Fruit fly (Drosophila melanogaster) whole organism, wandering third instar larva: ENCODE measurements around the gene CG13893.

Experiments
- Abd-B ChIP-seq: fragments of >200 bp; optimal IDR thresholded peaks from 2 replicates; lab custom pipeline; 2017; ENCODE audit warnings: missing biosample characterization, missing genetic modification characterization
- CG32264 ChIP-seq: fragments of 200-800 bp; sonication (Bioruptor generic); optimal IDR thresholded peaks from 2 replicates; lab custom pipeline; 2016; ENCODE audit warnings: missing biosample characterization, missing genetic modification characterization
- CG9705 ChIP-seq: fragments of 200-800 bp; sonication (Bioruptor generic); optimal IDR thresholded peaks from 2 replicates; lab custom pipeline; 2018; ENCODE audit warnings: missing biosample characterization, mild to moderate bottlenecking, missing genetic modification characterization
- CrebA ChIP-seq: fragments of 200-800 bp; sonication (Bioruptor generic); optimal IDR thresholded peaks from 2 replicates; lab custom pipeline; 2016; ENCODE audit warnings: missing biosample characterization, mild to moderate bottlenecking, missing genetic modification characterization, borderline replicate concordance
- Dfd ChIP-seq: fragments of >200 bp; optimal IDR thresholded peaks from 2 replicates; lab custom pipeline; 2017; ENCODE audit warnings: missing biosample characterization, missing genetic modification characterization
- Dif ChIP-seq: fragments of 200-275, 200-300 bp; sonication (Bioruptor generic); optimal IDR thresholded peaks from 2 replicates; lab custom pipeline; 2018; ENCODE audit warnings: missing biosample characterization, missing genetic modification characterization; ENCODE audit not compliant: partially characterized antibody
- GATAd ChIP-seq: sonication (Bioruptor generic); optimal IDR thresholded peaks from 2 replicates; lab custom pipeline; 2016; ENCODE audit warnings: missing biosample characterization, missing genetic modification characterization
- HLH106 ChIP-seq: fragments of 200-800 bp; optimal IDR thresholded peaks from 3 replicates; lab custom pipeline; 2019; ENCODE audit warnings: missing biosample characterization, mild to moderate bottlenecking, missing genetic modification characterization, moderate library complexity
- Hnf4 ChIP-seq: fragments of 200-800 bp; sonication (Bioruptor generic); optimal IDR thresholded peaks from 2 replicates; lab custom pipeline; 2016; ENCODE audit warnings: missing biosample characterization, mild to moderate bottlenecking, missing genetic modification characterization
- Hr78 ChIP-seq: fragments of >200 bp; optimal IDR thresholded peaks from 2 replicates; lab custom pipeline; 2017; ENCODE audit warnings: missing biosample characterization, missing genetic modification characterization
- Hr83 ChIP-seq: fragments of 200-300 bp; sonication (Bioruptor generic); optimal IDR thresholded peaks from 2 replicates; lab custom pipeline; 2016; ENCODE audit warnings: missing biosample characterization, mild to moderate bottlenecking, missing genetic modification characterization, moderate library complexity; ENCODE audit not compliant: poor library complexity, severe bottlenecking
- Jra ChIP-seq: sonication (Bioruptor generic); optimal IDR thresholded peaks from 2 replicates; lab custom pipeline; 2016; ENCODE audit warnings: missing biosample characterization, missing genetic modification characterization
- Mio ChIP-seq: sonication (Bioruptor generic); optimal IDR thresholded peaks from 2 replicates; lab custom pipeline; 2016; ENCODE audit warnings: missing biosample characterization, missing genetic modification characterization
- Myc ChIP-seq: fragments of >200 bp; optimal IDR thresholded peaks from 2 replicates; lab custom pipeline; 2017
- N ChIP-seq: fragments of >200 bp; optimal IDR thresholded peaks from 2 replicates; lab custom pipeline; 2018; ENCODE audit warnings: missing biosample characterization, missing external identifiers, missing genetic modification characterization
- OdsH ChIP-seq: fragments of 200-800 bp; sonication (Bioruptor generic); optimal IDR thresholded peaks from 2 replicates; lab custom pipeline; 2016; ENCODE audit warnings: missing biosample characterization, mild to moderate bottlenecking, missing genetic modification characterization
- Rel ChIP-seq, 2 experiments: fragments of 200-800 bp; sonication (Bioruptor generic) in 1 of 2; optimal IDR thresholded peaks; 2 replicates in 1 of 2; 3 replicates in 1 of 2; lab custom pipeline; 2016 to 2019; ENCODE audit warnings: mild to moderate bottlenecking in 2 of 2, missing biosample characterization in 2 of 2, missing genetic modification characterization in 2 of 2, moderate library complexity in 1 of 2
- Sp1 ChIP-seq: fragments of 200-800 bp; sonication (Bioruptor generic); optimal IDR thresholded peaks from 3 replicates; lab custom pipeline; 2019; ENCODE audit warnings: missing biosample characterization, mild to moderate bottlenecking, missing genetic modification characterization, moderate library complexity
- Vsx2 ChIP-seq: fragments of 200-300, 225-300 bp; sonication (Bioruptor generic); optimal IDR thresholded peaks from 2 replicates; lab custom pipeline; 2018; ENCODE audit warnings: missing biosample characterization, missing genetic modification characterization; ENCODE audit not compliant: partially characterized antibody
- br ChIP-seq: fragments of 200-800 bp; sonication (Bioruptor generic); optimal IDR thresholded peaks from 2 replicates; lab custom pipeline; 2016; ENCODE audit warnings: missing biosample characterization, missing genetic modification characterization
- brk ChIP-seq: fragments of 200-800 bp; sonication (Bioruptor generic); optimal IDR thresholded peaks from 2 replicates; lab custom pipeline; 2016; ENCODE audit warnings: missing biosample characterization, mild to moderate bottlenecking, missing genetic modification characterization
- dl ChIP-seq, 2 experiments: fragments of 175-275, 200-275 bp in 1 of 2; fragments of 200-275 bp in 1 of 2; sonication (Bioruptor generic); optimal IDR thresholded peaks; lab custom pipeline; 2018; ENCODE audit warnings: mild to moderate bottlenecking in 2 of 2, missing biosample characterization in 2 of 2, missing genetic modification characterization in 2 of 2, moderate library complexity in 2 of 2; ENCODE audit not compliant: partially characterized antibody in 2 of 2, insufficient read depth in 1 of 2
- dmrt93B ChIP-seq: fragments of 200-800 bp; sonication (Bioruptor generic); optimal IDR thresholded peaks from 2 replicates; lab custom pipeline; 2018; ENCODE audit warnings: missing biosample characterization, mild to moderate bottlenecking, missing genetic modification characterization
- dsf ChIP-seq: sonication (Bioruptor generic); optimal IDR thresholded peaks from 2 replicates; lab custom pipeline; 2016; ENCODE audit warnings: missing biosample characterization, missing genetic modification characterization, borderline replicate concordance
- ey ChIP-seq: fragments of 200-800 bp; sonication (Bioruptor generic); optimal IDR thresholded peaks from 2 replicates; lab custom pipeline; 2016; ENCODE audit warnings: missing biosample characterization, missing genetic modification characterization
- foxo ChIP-seq, 2 experiments: fragments of 200-800 bp; sonication (Bioruptor generic); optimal IDR thresholded peaks; 2 replicates in 1 of 2; 3 replicates in 1 of 2; lab custom pipeline; 2016 to 2017; ENCODE audit warnings: missing biosample characterization in 2 of 2, missing genetic modification characterization in 2 of 2
- fru ChIP-seq: fragments of 200-800 bp; sonication (Bioruptor generic); optimal IDR thresholded peaks from 3 replicates; lab custom pipeline; 2016; ENCODE audit warnings: missing biosample characterization, mild to moderate bottlenecking, missing genetic modification characterization
- h ChIP-seq: fragments of 200-800 bp; sonication (Bioruptor generic); optimal IDR thresholded peaks from 3 replicates; lab custom pipeline; 2016; ENCODE audit warnings: missing biosample characterization, mild to moderate bottlenecking, missing genetic modification characterization
- jim ChIP-seq: fragments of 175-275, 200-325 bp; sonication (Bioruptor generic); optimal IDR thresholded peaks from 2 replicates; lab custom pipeline; 2016; ENCODE audit warnings: missing biosample characterization, mild to moderate bottlenecking, missing genetic modification characterization
- lola ChIP-seq: fragments of >200 bp; optimal IDR thresholded peaks from 2 replicates; lab custom pipeline; 2017; ENCODE audit warnings: missing biosample characterization, missing genetic modification characterization
- pan ChIP-seq: fragments of >200 bp; optimal IDR thresholded peaks from 2 replicates; lab custom pipeline; 2017
- psq ChIP-seq: fragments of 200-800 bp; sonication (Bioruptor generic); optimal IDR thresholded peaks from 3 replicates; lab custom pipeline; 2017; ENCODE audit warnings: missing biosample characterization, mild to moderate bottlenecking, missing genetic modification characterization, moderate library complexity
- rgr ChIP-seq: fragments of 200-800 bp; sonication (Bioruptor generic); optimal IDR thresholded peaks from 3 replicates; lab custom pipeline; 2016; ENCODE audit warnings: missing biosample characterization, mild to moderate bottlenecking, missing genetic modification characterization
- sage ChIP-seq: fragments of 200-800 bp; sonication (Bioruptor generic); optimal IDR thresholded peaks from 2 replicates; lab custom pipeline; 2016; ENCODE audit warnings: missing biosample characterization, mild to moderate bottlenecking, missing genetic modification characterization
- sv ChIP-seq: fragments of 200-800 bp; sonication (Bioruptor generic); optimal IDR thresholded peaks from 3 replicates; lab custom pipeline; 2016; ENCODE audit warnings: missing biosample characterization, missing genetic modification characterization
- tai ChIP-seq: sonication (Bioruptor generic); optimal IDR thresholded peaks from 2 replicates; lab custom pipeline; 2016; ENCODE audit warnings: missing biosample characterization, missing genetic modification characterization
- usp ChIP-seq: fragments of >200 bp; optimal IDR thresholded peaks from 2 replicates; lab custom pipeline; 2017; ENCODE audit warnings: missing biosample characterization, missing genetic modification characterization
- woc ChIP-seq: sonication (Bioruptor generic); optimal IDR thresholded peaks from 2 replicates; lab custom pipeline; 2016; ENCODE audit warnings: missing biosample characterization, mild to moderate bottlenecking, missing genetic modification characterization

The CG13893 gene

dm6 chr3L:621097-621967, 17.5 kb upstream of the CG13893 start:
- no peak for TF ChIP-seq pan
- no peak for TF ChIP-seq jim (GFP tag; lab: Kevin White, UChicago)
- peak; percentile 90 for TF ChIP-seq CrebA (GFP tag; lab: Kevin White, UChicago)
- TF ChIP-seq fru (GFP tag; lab: Kevin White, UChicago), result peak; percentile 97
- TF ChIP-seq Rel (GFP tag; optimal IDR thresholded peaks at IDR 0.05; lab: Kevin White, UChicago), result peak; percentile 93
- TF ChIP-seq Rel (tag; optimal IDR thresholded peaks at IDR 0.05; lab: Kevin White, UChicago), result peak; percentile 93
- TF ChIP-seq woc (GFP tag; lab: Kevin White, UChicago), result peak; percentile 95
- peak; percentile 90 for TF ChIP-seq tai (GFP tag; lab: Kevin White, UChicago)
- peak; percentile 90 for TF ChIP-seq dmrt93B (GFP tag; lab: Kevin White, UChicago)
- peak; percentile 96 for TF ChIP-seq brk (GFP tag; lab: Kevin White, UChicago)
- TF ChIP-seq foxo (GFP tag; optimal IDR thresholded peaks at IDR 0.05; lab: Kevin White, UChicago), result peak; percentile 46 to 96
- peak; percentile 97 for TF ChIP-seq HLH106 (tag; lab: Kevin White, UChicago)
- peak; percentile 84 for TF ChIP-seq CG32264 (GFP tag; lab: Kevin White, UChicago)
- no peak for TF ChIP-seq N (GFP tag; lab: Kevin White, UChicago)
- TF ChIP-seq Abd-B (GFP tag; lab: Kevin White, UChicago), result no peak
- peak; percentile 31 for TF ChIP-seq GATAd (GFP tag; lab: Kevin White, UChicago)
- TF ChIP-seq br (GFP tag; lab: Kevin White, UChicago), result peak; percentile 96
- peak; percentile 95 for TF ChIP-seq psq (GFP tag; lab: Kevin White, UChicago)
- TF ChIP-seq sage, result peak; percentile 92
- TF ChIP-seq rgr, result peak; percentile 95
- peak; percentile 97 for TF ChIP-seq h (GFP tag; lab: Kevin White, UChicago)
- peak; percentile 61 for TF ChIP-seq Dfd (GFP tag; lab: Kevin White, UChicago)
- no peak for TF ChIP-seq Hr78
- no peak for TF ChIP-seq usp (GFP tag; lab: Kevin White, UChicago)
- TF ChIP-seq ey (GFP tag; lab: Kevin White, UChicago), result peak; percentile 96
- TF ChIP-seq sv, result peak; percentile 70
- peak; percentile 96 for TF ChIP-seq OdsH
- TF ChIP-seq Hnf4 (GFP tag; lab: Kevin White, UChicago), result peak; percentile 93
- TF ChIP-seq dsf, result peak; percentile 82
- TF ChIP-seq Vsx2 (GFP tag; lab: Kevin White, UChicago), result no peak
- TF ChIP-seq CG9705 (GFP tag; lab: Kevin White, UChicago), result peak; percentile 93
- TF ChIP-seq Dif (GFP tag; lab: Kevin White, UChicago), result peak; percentile 45
- TF ChIP-seq Jra (GFP tag; lab: Kevin White, UChicago), result peak; percentile 92
- TF ChIP-seq Hr83 (GFP tag; lab: Kevin White, UChicago), result peak; percentile 13
- TF ChIP-seq Sp1 (GFP tag; lab: Kevin White, UChicago), result peak; percentile 97
- no peak for TF ChIP-seq dl (GFP tag; optimal IDR thresholded peaks at IDR 0.05; lab: Kevin White, UChicago; ENCODE audit: insufficient read depth in 1 of 2, partially characterized antibody in 2 of 2)
- no peak for TF ChIP-seq Mio (GFP tag; lab: Kevin White, UChicago)
- no peak for TF ChIP-seq Myc (lab: Kevin White, UChicago)
- TF ChIP-seq lola (GFP tag; lab: Kevin White, UChicago), result no peak
- TF ChIP-seq, all 38 proteins: peak for 27
